Worm (Caenorhabditis elegans) whole organism, midembryonic: Measurements from ENCODE around the gene math-22.

ENCODE experiments used
- cog-1 ChIP-seq: sonication (generic microtip); optimal IDR thresholded peaks from 2 replicates; lab custom pipeline; 2016; ENCODE audit warnings: missing genetic modification characterization, missing compliant biosample characterization
- flt-1 ChIP-seq: fragments of 200-800 bp; sonication (Bioruptor generic); IDR thresholded peaks from 2 replicates; pipeline ENCODE4 v1.3.6; 2022; ENCODE audit warnings: missing genetic modification characterization, missing compliant biosample characterization
- ref-1 ChIP-seq: fragments of 200-800 bp; sonication (Bioruptor generic); conservative IDR thresholded peaks from 2 replicates; pipeline ENCODE4 v1.3.6; 2022; ENCODE audit warnings: missing genetic modification reagents, missing genetic modification characterization, missing compliant biosample characterization

ce11 chrII:1899934-1900333 is 5.3 kb upstream of the math-22 start, which contains the start of gene math-24:
- TF ChIP-seq ref-1 (GFP tag; lab: Robert Waterston, UW) = no peak
- TF ChIP-seq flt-1 (GFP tag; lab: Robert Waterston, UW) = no peak
- no peak for TF ChIP-seq cog-1 (tag; lab: Kevin White, UChicago)
